Fruit fly (Drosophila melanogaster): Measurements from ENCODE around the gene Arpc2.

dm6 chr2L:20438474-20438873, 21.6 kb downstream of the Arpc2 start:
- TF ChIP-seq CG7101 (tag; optimal IDR thresholded peaks at IDR 0.05) (no peak), bab1 (GFP tag; optimal IDR thresholded peaks at IDR 0.05) (no peak), ovo (GFP tag; optimal IDR thresholded peaks at IDR 0.05) (no peak), kay (GFP tag; ENCODE audit: borderline replicate concordance) (no peak), cic (GFP tag; optimal IDR thresholded peaks at IDR 0.05) (no peak)

Data from whole organism, adult.